Worm (Caenorhabditis elegans): ENCODE measurements around the gene C07B5.6.

DNA sequence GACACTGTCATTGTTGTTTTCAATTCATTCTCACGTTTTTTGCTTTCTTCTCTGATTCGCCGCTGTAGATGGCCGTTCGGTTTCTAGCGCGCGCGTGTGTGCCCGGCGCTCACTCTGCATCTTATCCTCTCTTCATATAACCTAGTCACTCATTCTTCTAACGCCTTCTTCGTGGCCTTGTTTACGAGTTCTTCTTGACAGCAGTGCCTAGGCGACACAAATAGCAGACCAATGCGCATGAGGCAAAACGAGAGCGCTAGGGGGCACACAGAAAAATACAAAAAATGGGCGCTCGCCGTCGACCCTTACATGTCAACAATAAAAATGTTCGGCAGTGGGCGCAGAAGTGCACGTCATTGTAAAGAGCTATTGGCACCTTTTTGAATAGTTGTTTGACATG, 32.3 kb downstream of the C07B5.6 start:
- TF ChIP-seq lin-39 (tag; optimal IDR thresholded peaks at IDR 0.05) (no peak), nhr-76 (tag; optimal IDR thresholded peaks at IDR 0.05) (no peak), Y5F2A.4 (GFP tag; optimal IDR thresholded peaks at IDR 0.05) (no peak)

Data from whole organism, L4 larva.